Worm (Caenorhabditis elegans): ENCODE results near the gene C53A5.16.
A peak's percentile ranks its signal among the peaks of the same experiment; 100 is the strongest.

Gene C53A5.16

DNA sequence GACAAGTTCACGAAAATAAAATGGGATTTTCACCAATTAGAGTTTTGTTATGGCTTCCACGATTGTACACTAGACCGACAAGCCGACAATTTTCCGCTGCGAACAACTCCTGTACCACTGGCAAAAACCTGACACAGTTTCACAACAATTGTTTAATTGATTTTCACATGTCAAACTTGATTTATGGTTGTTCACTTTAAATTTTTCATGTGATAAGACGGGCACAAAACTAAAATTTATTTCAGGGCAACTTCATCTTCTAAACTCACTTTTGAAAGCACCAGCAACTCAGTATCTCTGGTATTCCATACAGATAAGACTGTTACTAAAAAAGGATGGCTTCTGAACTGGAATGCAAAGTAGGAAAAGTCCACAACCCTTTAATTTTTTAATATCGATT lies 41.0 kb downstream of the C53A5.16 start, which contains the start of gene R02D5.7:
TSS of gene R02D5.7 (minus strand) at position 101 of the 400 bp plus-strand sequence.
- TF ChIP-seq nhr-84 (tag; optimal IDR thresholded peaks at IDR 0.05), result no peak
- no peak for TF ChIP-seq ztf-11 (tag; optimal IDR thresholded peaks at IDR 0.05)
- no peak for TF ChIP-seq isw-1 (GFP tag; IDR thresholded peaks at IDR 0.05)
- no peak for TF ChIP-seq mdl-1 (tag; optimal IDR thresholded peaks at IDR 0.05)
- no peak for TF ChIP-seq ceh-63 (GFP tag; optimal IDR thresholded peaks at IDR 0.05)
- TF ChIP-seq pag-3 (tag; optimal IDR thresholded peaks at IDR 0.05; ENCODE audit: borderline replicate concordance, insufficient read depth), result no peak
- TF ChIP-seq egl-13 (tag; optimal IDR thresholded peaks at IDR 0.05), result no peak

DNA sequence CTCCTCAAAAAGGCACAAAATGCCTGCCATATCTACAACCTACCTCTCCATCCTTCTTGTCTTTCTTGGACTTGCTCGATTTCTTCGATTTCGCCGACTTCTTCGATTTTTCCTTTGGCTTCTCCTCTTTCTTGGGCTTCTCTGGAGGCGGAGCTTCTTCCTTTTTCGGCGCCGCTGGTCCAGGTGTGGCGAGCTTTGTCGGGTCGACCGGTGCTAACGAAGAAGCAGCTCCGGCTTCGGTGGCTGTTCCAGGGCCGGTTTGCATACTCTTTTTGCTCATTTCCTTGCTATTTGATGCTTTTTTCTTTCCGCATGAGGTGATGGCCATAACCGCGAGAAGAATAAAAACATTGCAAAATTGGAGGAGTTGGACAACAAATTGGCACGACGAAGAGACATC lies 41.9 kb downstream of the C53A5.16 start:
- TF ChIP-seq C04F5.9 (tag; optimal IDR thresholded peaks at IDR 0.05) (no peak), fos-1 (tag; optimal IDR thresholded peaks at IDR 0.05) (no peak), nhr-20 (tag; optimal IDR thresholded peaks at IDR 0.05) (no peak), nhr-85 (tag) (no peak), snu-23 (GFP tag; optimal IDR thresholded peaks at IDR 0.05) (no peak), isw-1 (GFP tag; IDR thresholded peaks at IDR 0.05) (no peak), unc-98 (GFP tag; IDR thresholded peaks at IDR 0.05) (no peak), aha-1 (tag; optimal IDR thresholded peaks at IDR 0.05) (no peak), pqm-1 (tag; optimal IDR thresholded peaks at IDR 0.05) (no peak), dsc-1 (tag; optimal IDR thresholded peaks at IDR 0.05) (no peak), unc-62 (GFP tag; optimal IDR thresholded peaks at IDR 0.05) (no peak), rnt-1 (tag; optimal IDR thresholded peaks at IDR 0.05) (no peak), swsn-7 (tag; optimal IDR thresholded peaks at IDR 0.05) (no peak), ama-1 (optimal IDR thresholded peaks at IDR 0.05) (no peak), ceh-8 (GFP tag; optimal IDR thresholded peaks at IDR 0.05) (no peak), lin-39 (tag; optimal IDR thresholded peaks at IDR 0.05) (no peak), nhr-19 (GFP tag; conservative IDR thresholded peaks at IDR 0.05) (no peak)

DNA sequence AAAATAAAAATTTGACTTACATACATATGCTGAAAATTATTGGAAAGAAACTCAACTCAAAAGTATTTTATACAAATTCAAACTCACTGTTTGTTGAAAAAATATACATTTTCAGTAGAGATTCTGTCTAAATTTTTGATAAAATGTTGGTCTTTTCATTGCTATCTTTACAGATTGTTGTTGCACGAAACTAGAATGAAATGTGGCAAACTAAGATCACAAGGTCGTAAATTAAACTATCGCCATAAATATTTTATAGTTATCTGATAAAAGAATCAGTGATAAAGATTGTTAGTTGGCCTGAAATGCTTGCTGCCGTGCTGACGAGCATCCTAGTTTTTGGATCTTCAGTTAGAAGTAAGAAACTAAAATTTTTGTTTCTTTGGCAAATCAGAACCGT lies 43.4 kb downstream of the C53A5.16 start, which contains the start of gene clec-55:
TSS of gene clec-55 (plus strand) at position 301 of the 400 bp plus-strand sequence.
- no peak for TF ChIP-seq ztf-11 (tag; optimal IDR thresholded peaks at IDR 0.05)
- no peak for TF ChIP-seq lsy-2 (tag; optimal IDR thresholded peaks at IDR 0.05)
- TF ChIP-seq hlh-17 (GFP tag; optimal IDR thresholded peaks at IDR 0.05; ENCODE audit: borderline replicate concordance), result no peak
- TF ChIP-seq elt-2 (tag; optimal IDR thresholded peaks at IDR 0.05), result peak; percentile 40
- no peak for TF ChIP-seq nhr-47 (tag; optimal IDR thresholded peaks at IDR 0.05)
- TF ChIP-seq lin-15B (tag; optimal IDR thresholded peaks at IDR 0.05), result no peak
- TF ChIP-seq unc-98 (GFP tag; IDR thresholded peaks at IDR 0.05), result no peak

DNA sequence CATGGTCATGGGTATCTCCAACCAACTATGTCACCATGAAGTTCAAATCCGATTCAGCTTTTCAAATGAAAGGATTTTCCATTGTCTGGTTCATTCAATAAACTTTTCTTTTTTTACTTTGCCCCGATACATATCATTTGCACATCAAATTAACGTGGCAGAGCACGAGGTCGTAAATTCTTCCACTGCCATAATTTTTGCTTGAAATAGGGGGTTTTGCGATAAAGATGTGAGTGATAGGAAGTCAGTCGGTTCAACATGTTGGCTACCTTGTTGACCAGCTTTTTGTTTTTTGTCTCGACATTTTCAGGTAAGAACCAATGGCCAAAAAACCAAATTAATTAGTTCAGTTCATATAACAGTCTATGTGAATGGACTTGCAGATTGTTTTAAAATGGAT lies 45.7 kb downstream of the C53A5.16 start, which contains the start of gene clec-54:
TSS of gene clec-54 (plus strand) at position 224 of the 400 bp plus-strand sequence.
- TF ChIP-seq efl-1 (optimal IDR thresholded peaks at IDR 0.05) (no peak), efl-1 (GFP tag; optimal IDR thresholded peaks at IDR 0.05 in 1 of 2) (peak in 1 of 2 experiments; percentile 63), ceh-8 (GFP tag; optimal IDR thresholded peaks at IDR 0.05) (no peak), elt-2 (tag; optimal IDR thresholded peaks at IDR 0.05) (peak; percentile 52), lin-14 (GFP tag; optimal IDR thresholded peaks at IDR 0.05) (no peak)

DNA sequence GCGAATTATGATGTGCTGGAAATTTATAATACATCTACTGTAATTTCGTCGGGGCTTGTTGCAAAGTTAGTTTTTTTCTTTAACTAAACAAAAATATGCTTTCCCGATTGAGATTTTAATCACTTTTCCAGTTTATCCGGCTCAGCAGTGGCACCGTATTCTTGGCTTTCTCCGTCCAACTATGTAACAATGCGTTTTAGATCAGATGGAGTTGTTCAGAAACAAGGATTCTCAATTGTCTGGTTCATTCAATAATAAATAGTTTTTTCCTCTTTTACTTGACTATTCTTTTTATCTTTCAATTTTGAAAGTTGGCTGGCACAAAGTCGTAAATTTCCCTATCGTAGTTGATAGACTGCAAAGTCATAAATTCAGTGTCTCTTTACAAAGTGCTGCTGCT lies 48.3 kb downstream of the C53A5.16 start, which contains the start of gene clec-56:
TSS of gene clec-56 (plus strand) at position 301 of the 400 bp plus-strand sequence.
- TF ChIP-seq unc-98 (GFP tag; IDR thresholded peaks at IDR 0.05), result no peak

DNA sequence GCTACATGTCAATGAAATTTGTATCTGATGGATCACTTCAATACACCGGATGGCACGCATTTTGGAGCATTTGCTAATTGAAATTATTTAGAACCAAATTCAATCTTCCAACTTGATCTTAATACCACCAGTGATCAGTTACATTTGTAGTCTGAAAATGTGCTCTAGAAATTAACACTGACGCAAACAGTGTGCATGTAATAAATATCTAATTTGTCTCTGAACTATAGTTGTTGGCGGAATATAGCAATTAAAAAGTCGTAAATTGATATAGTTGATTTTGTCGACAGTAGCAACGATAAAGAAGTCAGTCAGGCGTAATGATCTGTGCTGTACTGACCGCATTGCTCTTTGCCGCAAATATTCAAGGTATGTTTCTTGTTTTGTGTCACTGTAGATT lies 50.2 kb downstream of the C53A5.16 start, which contains the start of gene clec-227:
TSS of gene clec-227 (plus strand) at position 301 of the 400 bp plus-strand sequence.
- TF ChIP-seq unc-86 (tag; optimal IDR thresholded peaks at IDR 0.05), result no peak
- no peak for TF ChIP-seq sup-37 (GFP tag; optimal IDR thresholded peaks at IDR 0.05)
- no peak for TF ChIP-seq nhr-12 (tag; optimal IDR thresholded peaks at IDR 0.05)
- no peak for TF ChIP-seq efl-1 (optimal IDR thresholded peaks at IDR 0.05)
- peak in 1 of 2 experiments; percentile 85 for TF ChIP-seq efl-1 (GFP tag; optimal IDR thresholded peaks at IDR 0.05 in 1 of 2)

All from whole organism, L1 larva.